Comparison of ENCODE assay signal across 1 fruit fly cellular context in the genomic region with DNA sequence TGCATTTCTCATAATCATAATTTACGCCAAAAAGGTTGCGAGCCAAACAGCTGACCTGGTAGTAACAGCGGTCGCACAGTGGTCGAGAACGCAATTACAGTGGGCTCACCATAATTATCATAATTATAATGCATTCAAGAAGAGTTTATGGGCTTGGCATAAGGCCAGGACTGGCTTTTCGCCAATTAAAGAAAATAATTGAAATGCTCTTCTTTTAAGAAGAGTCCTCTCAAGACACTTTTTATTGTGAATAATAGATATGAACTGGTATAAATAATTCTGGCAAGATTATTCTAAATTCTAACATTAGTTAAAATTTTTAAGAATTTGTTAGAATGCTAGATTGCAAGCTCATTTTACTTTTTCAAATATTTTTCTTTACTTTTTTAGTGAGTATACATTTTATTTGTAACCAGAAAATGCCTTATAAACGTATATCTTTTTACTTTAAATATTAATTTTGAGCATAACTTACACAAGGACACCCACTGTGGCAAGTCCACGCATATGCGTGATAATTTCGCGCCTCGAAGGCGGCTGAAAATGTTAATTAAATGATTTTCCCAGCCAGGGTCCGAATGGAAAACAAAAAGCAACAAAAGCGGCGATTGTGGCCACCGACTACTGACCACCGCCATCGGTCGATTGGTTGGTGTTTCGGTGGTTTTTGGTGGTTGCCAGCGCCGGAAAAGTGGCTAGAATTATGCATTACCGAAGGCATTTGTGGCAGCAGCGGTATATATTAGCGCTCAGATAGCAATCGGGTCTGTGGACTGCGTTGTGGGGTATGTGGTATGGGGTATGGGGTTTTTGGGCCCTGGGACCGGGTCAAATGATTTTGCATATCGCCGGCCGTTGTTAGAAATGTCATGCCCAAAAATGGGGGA.
TF ChIP-seq lines count a peak whose summit lies in the region.

No protein-coding gene starts in this region.

TF ChIP-seq in whole organism, embryonic, 481 proteins besides CTCF, POLR2A, EP300 and RAD21 (continued from another document):
- TF ChIP-seq CG18764 (GFP tag; optimal IDR thresholded peaks at IDR 0.05; lab: Kevin White, UChicago) (no peak), sens (GFP tag; lab: Kevin White, UChicago) (peak; percentile 71), CG9817 (tag; optimal IDR thresholded peaks at IDR 0.05; lab: Kevin White, UChicago) (no peak), CG6689 (GFP tag; IDR thresholded peaks at IDR 0.05; lab: Robert Waterston, UW) (no peak), NfI (GFP tag; optimal IDR thresholded peaks at IDR 0.05; lab: Kevin White, UChicago) (no peak), scrt (GFP tag; optimal IDR thresholded peaks at IDR 0.05; lab: Kevin White, UChicago) (no peak), esg (GFP tag; conservative IDR thresholded peaks at IDR 0.05; lab: Robert Waterston, UW) (no peak), CG11560 (tag; IDR thresholded peaks at IDR 0.05; lab: Robert Waterston, UW) (no peak), CG7745 (tag; optimal IDR thresholded peaks at IDR 0.05; lab: Kevin White, UChicago) (peak; percentile 4), lab (GFP tag; optimal IDR thresholded peaks at IDR 0.05; lab: Kevin White, UChicago) (no peak), fd64A (GFP tag; optimal IDR thresholded peaks at IDR 0.05; lab: Kevin White, UChicago) (no peak), CG11723 (GFP tag; optimal IDR thresholded peaks at IDR 0.05; lab: Kevin White, UChicago) (no peak), Bgb (GFP tag; IDR thresholded peaks at IDR 0.05; lab: Robert Waterston, UW; ENCODE audit: partially characterized antibody) (no peak), CG12104 (GFP tag; optimal IDR thresholded peaks at IDR 0.05; lab: Kevin White, UChicago) (peak; percentile 9), CG13624 (GFP tag; optimal IDR thresholded peaks at IDR 0.05; lab: Kevin White, UChicago) (no peak), Oli (tag; optimal IDR thresholded peaks at IDR 0.05; lab: Kevin White, UChicago) (peak; percentile 35), CG12219 (GFP tag; optimal IDR thresholded peaks at IDR 0.05; lab: Kevin White, UChicago) (no peak), E2f2 (GFP tag; IDR thresholded peaks at IDR 0.05; lab: Robert Waterston, UW) (peak; percentile 4; the same call in 1 of the 2 replicates), Hsf (GFP tag; optimal IDR thresholded peaks at IDR 0.05; lab: Kevin White, UChicago) (no peak), CG1602 (GFP tag; optimal IDR thresholded peaks at IDR 0.05; lab: Kevin White, UChicago) (peak; percentile 0), Xbp1 (GFP tag; optimal IDR thresholded peaks at IDR 0.05; lab: Kevin White, UChicago) (no peak), CrebB (tag; optimal IDR thresholded peaks at IDR 0.05; lab: Kevin White, UChicago) (no peak), CG3838 (GFP tag; optimal IDR thresholded peaks at IDR 0.05; lab: Kevin White, UChicago) (no peak), CG8478 (optimal IDR thresholded peaks at IDR 0.05; lab: Kevin White, UChicago) (no peak), CG18619 (GFP tag; optimal IDR thresholded peaks at IDR 0.05; lab: Kevin White, UChicago) (no peak), CG12391 (tag; optimal IDR thresholded peaks at IDR 0.05; lab: Kevin White, UChicago) (peak; percentile 35), Elba2 (GFP tag; optimal IDR thresholded peaks at IDR 0.05; lab: Kevin White, UChicago) (no peak), CG31365 (tag; optimal IDR thresholded peaks at IDR 0.05; lab: Kevin White, UChicago) (no peak), gcm (GFP tag; optimal IDR thresholded peaks at IDR 0.05; lab: Kevin White, UChicago) (no peak), CG11247 (GFP tag; IDR thresholded peaks at IDR 0.05; lab: Robert Waterston, UW) (no peak), Opbp (GFP tag; IDR thresholded peaks at IDR 0.05; lab: Robert Waterston, UW; ENCODE audit: partially characterized antibody) (no peak), CG11456 (GFP tag; IDR thresholded peaks at IDR 0.05; lab: Robert Waterston, UW) (no peak), wek (GFP tag; optimal IDR thresholded peaks at IDR 0.05; lab: Kevin White, UChicago) (no peak), HLHmδ (GFP tag; optimal IDR thresholded peaks at IDR 0.05; lab: Kevin White, UChicago) (no peak), pnt (GFP tag; optimal IDR thresholded peaks at IDR 0.05; lab: Kevin White, UChicago) (no peak), ara (GFP tag; IDR thresholded peaks at IDR 0.05; lab: Robert Waterston, UW) (no peak), CG2129 (GFP tag; IDR thresholded peaks at IDR 0.05; lab: Robert Waterston, UW; ENCODE audit: partially characterized antibody) (no peak), ATbp (GFP tag; optimal IDR thresholded peaks at IDR 0.05; lab: Kevin White, UChicago) (no peak), CG11093 (GFP tag; IDR thresholded peaks at IDR 0.05; lab: Robert Waterston, UW) (no peak), CG17802 (tag; optimal IDR thresholded peaks at IDR 0.05; lab: Kevin White, UChicago) (no peak), tap (tag; optimal IDR thresholded peaks at IDR 0.05; lab: Kevin White, UChicago) (no peak), ci (GFP tag; IDR thresholded peaks at IDR 0.05; lab: Robert Waterston, UW) (no peak), sc (optimal IDR thresholded peaks at IDR 0.05; lab: Kevin White, UChicago) (no peak), sc (GFP tag; optimal IDR thresholded peaks at IDR 0.05; lab: Kevin White, UChicago) (no peak), wdn (GFP tag; IDR thresholded peaks at IDR 0.05; lab: Robert Waterston, UW) (no peak), Doc2 (GFP tag; IDR thresholded peaks at IDR 0.05; lab: Robert Waterston, UW) (no peak), Optix (GFP tag; IDR thresholded peaks at IDR 0.05; lab: Robert Waterston, UW) (peak; percentile 23; the same call in 1 of the 3 replicates), ken (GFP tag; IDR thresholded peaks at IDR 0.05; lab: Robert Waterston, UW) (no peak), Bteb2 (GFP tag; optimal IDR thresholded peaks at IDR 0.05; lab: Kevin White, UChicago) (no peak), CG7271 (tag; optimal IDR thresholded peaks at IDR 0.05; lab: Kevin White, UChicago) (no peak), hkb (optimal IDR thresholded peaks at IDR 0.05; lab: Kevin White, UChicago) (no peak), hkb (GFP tag; IDR thresholded peaks at IDR 0.05; lab: Robert Waterston, UW) (0 out of 2 replicates have a peak, but pooled peaks have one; percentile 26), CG16779 (GFP tag; IDR thresholded peaks at IDR 0.05; lab: Robert Waterston, UW) (no peak), Hr3 (GFP tag; optimal IDR thresholded peaks at IDR 0.05; lab: Kevin White, UChicago) (peak; percentile 10), HmgD (GFP tag; optimal IDR thresholded peaks at IDR 0.05; lab: Kevin White, UChicago) (no peak), CG2678 (tag; optimal IDR thresholded peaks at IDR 0.05; lab: Kevin White, UChicago) (peak; percentile 37), zen2 (GFP tag; IDR thresholded peaks at IDR 0.05; lab: Robert Waterston, UW; ENCODE audit: partially characterized antibody) (no peak), tin (GFP tag; optimal IDR thresholded peaks at IDR 0.05; lab: Kevin White, UChicago) (peak; percentile 24), CG31224 (GFP tag; IDR thresholded peaks at IDR 0.05; lab: Robert Waterston, UW) (no peak), luna (GFP tag; optimal IDR thresholded peaks at IDR 0.05; lab: Kevin White, UChicago) (no peak), unc-4 (GFP tag; IDR thresholded peaks at IDR 0.05; lab: Robert Waterston, UW; ENCODE audit: partially characterized antibody) (no peak), repo (GFP tag; optimal IDR thresholded peaks at IDR 0.05; lab: Kevin White, UChicago) (no peak), Chrac-16 (GFP tag; optimal IDR thresholded peaks at IDR 0.05; lab: Kevin White, UChicago) (no peak), p53 (GFP tag; optimal IDR thresholded peaks at IDR 0.05; lab: Kevin White, UChicago) (no peak), CG12236 (GFP tag; optimal IDR thresholded peaks at IDR 0.05; lab: Kevin White, UChicago) (no peak), CG15269 (tag; optimal IDR thresholded peaks at IDR 0.05; lab: Kevin White, UChicago) (peak; percentile 3), CG3995 (GFP tag; optimal IDR thresholded peaks at IDR 0.05; lab: Kevin White, UChicago) (no peak), Meics (GFP tag; optimal IDR thresholded peaks at IDR 0.05; lab: Kevin White, UChicago) (peak; percentile 19), HLH3B (GFP tag; IDR thresholded peaks at IDR 0.05; lab: Robert Waterston, UW) (no peak), wor (GFP tag; IDR thresholded peaks at IDR 0.05; lab: Robert Waterston, UW) (no peak), CG9876 (GFP tag; optimal IDR thresholded peaks at IDR 0.05; lab: Kevin White, UChicago) (no peak), CG14050 (GFP tag; IDR thresholded peaks at IDR 0.05; lab: Robert Waterston, UW) (no peak), Ets97D (GFP tag; optimal IDR thresholded peaks at IDR 0.05; lab: Kevin White, UChicago) (no peak), HLH54F (GFP tag; optimal IDR thresholded peaks at IDR 0.05; lab: Kevin White, UChicago) (no peak), sisA (GFP tag; IDR thresholded peaks at IDR 0.05; lab: Robert Waterston, UW) (peak; percentile 27; the same call in 1 of the 2 replicates), abd-A (tag; optimal IDR thresholded peaks at IDR 0.05; lab: Kevin White, UChicago) (no peak), az2 (GFP tag; optimal IDR thresholded peaks at IDR 0.05; lab: Kevin White, UChicago) (peak; percentile 5), CG17328 (GFP tag; IDR thresholded peaks at IDR 0.05; lab: Robert Waterston, UW) (no peak), CG9727 (GFP tag; optimal IDR thresholded peaks at IDR 0.05; lab: Kevin White, UChicago) (peak; percentile 65), cad (GFP tag; optimal IDR thresholded peaks at IDR 0.05; lab: Kevin White, UChicago) (no peak), Scr (GFP tag; IDR thresholded peaks at IDR 0.05; lab: Robert Waterston, UW; ENCODE audit: partially characterized antibody) (no peak), CG15514 (GFP tag; optimal IDR thresholded peaks at IDR 0.05; lab: Kevin White, UChicago) (no peak), CG12299 (tag; optimal IDR thresholded peaks at IDR 0.05; lab: Kevin White, UChicago) (no peak), mam (GFP tag; optimal IDR thresholded peaks at IDR 0.05; lab: Kevin White, UChicago) (no peak), CG8388 (GFP tag; optimal IDR thresholded peaks at IDR 0.05; lab: Kevin White, UChicago) (no peak), CG3163 (GFP tag; optimal IDR thresholded peaks at IDR 0.05; lab: Kevin White, UChicago) (no peak), CG11696 (GFP tag; IDR thresholded peaks at IDR 0.05; lab: Robert Waterston, UW) (no peak), sens-2 (GFP tag; IDR thresholded peaks at IDR 0.05; lab: Robert Waterston, UW) (0 out of 2 replicates have a peak, but pooled peaks have one; percentile 6), Hand (GFP tag; optimal IDR thresholded peaks at IDR 0.05; lab: Kevin White, UChicago) (no peak), Mrtf (GFP tag; IDR thresholded peaks at IDR 0.05; lab: Robert Waterston, UW) (peak; percentile 49; the same call in 1 of the 3 replicates)
